Worm (Caenorhabditis elegans) whole organism, mixed stage, embryonic: ENCODE data around the gene C54E10.3.

Source experiments
- blmp-1 ChIP-seq: fragments of 150-350 bp; optimal IDR thresholded peaks from 2 replicates; lab custom pipeline; 2014; ENCODE audit warnings: missing biosample characterization, missing genetic modification characterization
- ceh-39 ChIP-seq: fragments of 150-350 bp; optimal IDR thresholded peaks from 2 replicates; lab custom pipeline; 2014; ENCODE audit warnings: missing biosample characterization, missing genetic modification characterization
- ceh-83 ChIP-seq: fragments of 200-800 bp; sonication (Bioruptor generic); optimal IDR thresholded peaks from 2 replicates; lab custom pipeline; 2018; ENCODE audit warnings: mild to moderate bottlenecking, missing genetic modification characterization, missing compliant biosample characterization
- ces-1 ChIP-seq: fragments of 150-350 bp; optimal IDR thresholded peaks from 2 replicates; lab custom pipeline; 2014; ENCODE audit warnings: missing biosample characterization, missing genetic modification reagents, missing genetic modification characterization
- drap-1 ChIP-seq: fragments of 200-800 bp; sonication (Bioruptor generic); optimal IDR thresholded peaks from 3 replicates; lab custom pipeline; 2018; ENCODE audit warnings: mild to moderate bottlenecking, missing genetic modification characterization, missing compliant biosample characterization
- elt-1 ChIP-seq: sonication (generic microtip); optimal IDR thresholded peaks from 2 replicates; lab custom pipeline; 2017; ENCODE audit warnings: missing genetic modification characterization, mild to moderate bottlenecking, missing compliant biosample characterization, antibody characterized with exemption, moderate library complexity, borderline replicate concordance; ENCODE audit not compliant: insufficient read depth
- elt-3 ChIP-seq: fragments of 150-350 bp; optimal IDR thresholded peaks from 2 replicates; lab custom pipeline; 2014; ENCODE audit warnings: missing biosample characterization, missing genetic modification characterization
- lin-13 ChIP-seq: fragments of 150-350 bp; optimal IDR thresholded peaks from 2 replicates; lab custom pipeline; 2014; ENCODE audit warnings: missing biosample characterization, missing genetic modification characterization
- nhr-237 ChIP-seq: fragments of 150-350 bp; optimal IDR thresholded peaks from 2 replicates; lab custom pipeline; 2014; ENCODE audit warnings: missing biosample characterization, missing genetic modification characterization
- nhr-28 ChIP-seq: fragments of 150-350 bp; optimal IDR thresholded peaks from 2 replicates; lab custom pipeline; 2014; ENCODE audit warnings: missing biosample characterization, missing genetic modification characterization
- pha-4 ChIP-seq: fragments of 150-350 bp; optimal IDR thresholded peaks from 2 replicates; lab custom pipeline; 2018; ENCODE audit warnings: missing biosample characterization, missing genetic modification reagents, missing genetic modification characterization
- snpc-4 ChIP-seq: fragments of 150-350 bp; optimal IDR thresholded peaks from 2 replicates; lab custom pipeline; 2014; ENCODE audit warnings: missing biosample characterization, missing genetic modification characterization
- unc-62 ChIP-seq: fragments of 150-350 bp; optimal IDR thresholded peaks from 2 replicates; lab custom pipeline; 2014; ENCODE audit warnings: missing biosample characterization, missing genetic modification reagents, missing genetic modification characterization

- no peak for TF ChIP-seq ceh-39
- no peak for TF ChIP-seq elt-3 (tag; lab: Kevin White, UChicago)
- TF ChIP-seq nhr-28 (tag; lab: Kevin White, UChicago) = no peak
- no peak for TF ChIP-seq blmp-1 (tag; lab: Kevin White, UChicago)
- TF ChIP-seq ces-1 (GFP tag; lab: Kevin White, UChicago) = no peak
- TF ChIP-seq snpc-4 (tag; lab: Kevin White, UChicago) = no peak
- TF ChIP-seq pha-4 = no peak
- no peak for TF ChIP-seq lin-13 (tag; lab: Kevin White, UChicago)
- no peak for TF ChIP-seq drap-1 (GFP tag; lab: Kevin White, UChicago)
- no peak for TF ChIP-seq unc-62 (GFP tag; lab: Kevin White, UChicago)
- no peak for TF ChIP-seq nhr-237
- TF ChIP-seq ceh-83 (GFP tag; lab: Kevin White, UChicago) = no peak
- TF ChIP-seq elt-1 (tag; lab: Kevin White, UChicago) = no peak
Measured at ce11 chrV:18802077-18802476, 8.7 kb upstream of the C54E10.3 start, which contains the start of gene C54E10.11.
